Worm (Caenorhabditis elegans): Measurements from ENCODE around the gene hlh-1.
A peak's percentile ranks its signal among the peaks of the same experiment; 100 is the strongest.

- no peak for TF ChIP-seq ama-1 (optimal IDR thresholded peaks at IDR 0.05)
- no peak for TF ChIP-seq hmbx-1 (tag; optimal IDR thresholded peaks at IDR 0.05)
- no peak for TF ChIP-seq tbx-37 (GFP tag; conservative IDR thresholded peaks at IDR 0.05)
- TF ChIP-seq ets-7 (tag; optimal IDR thresholded peaks at IDR 0.05) = no peak
- TF ChIP-seq hnd-1 (tag; optimal IDR thresholded peaks at IDR 0.05) = no peak
- 0 out of 2 replicates have a peak, but pooled peaks have one; percentile 38 for TF ChIP-seq tbx-11 (GFP tag; IDR thresholded peaks at IDR 0.05)
- TF ChIP-seq scrt-1 (GFP tag; IDR thresholded peaks at IDR 0.05) = no peak
- TF ChIP-seq ceh-36 (tag; optimal IDR thresholded peaks at IDR 0.05) = no peak
- TF ChIP-seq aly-1 (tag; optimal IDR thresholded peaks at IDR 0.05) = no peak
- TF ChIP-seq hmg-4 (GFP tag; optimal IDR thresholded peaks at IDR 0.05) = no peak
- no peak for TF ChIP-seq F13C5.2 (tag; optimal IDR thresholded peaks at IDR 0.05)
- no peak for TF ChIP-seq tra-4 (tag; optimal IDR thresholded peaks at IDR 0.05)
Measured at ce11 chrII:4516291-4516690, 2.1 kb upstream of the hlh-1 start.
